Worm (Caenorhabditis elegans) whole organism, L4 larva: ENCODE data around the gene nhr-213.

Experiments used
- R02D3.7 ChIP-seq: fragments of 150-350 bp; sonication (generic microtip); optimal IDR thresholded peaks from 3 replicates; lab custom pipeline; 2014; ENCODE audit warnings: missing biosample characterization, missing genetic modification characterization
- ama-1 ChIP-seq: fragments of 150-350 bp; optimal IDR thresholded peaks from 2 replicates; lab custom pipeline; 2014; ENCODE audit warnings: inconsistent platforms, mixed read lengths
- egl-27 ChIP-seq: sonication (generic microtip); optimal IDR thresholded peaks from 3 replicates; lab custom pipeline; 2017; ENCODE audit warnings: missing biosample characterization, missing genetic modification reagents, missing genetic modification characterization
- gei-8 ChIP-seq: fragments of 200-800 bp; sonication (Bioruptor generic); optimal IDR thresholded peaks from 2 replicates; lab custom pipeline; 2018; ENCODE audit warnings: mild to moderate bottlenecking, missing genetic modification characterization, missing compliant biosample characterization
- lir-3 ChIP-seq: sonication (generic microtip); optimal IDR thresholded peaks from 2 replicates; lab custom pipeline; 2016; ENCODE audit warnings: mild to moderate bottlenecking, missing genetic modification characterization, missing compliant biosample characterization
- mxl-2 ChIP-seq: fragments of 200-800 bp; sonication (Bioruptor generic); conservative IDR thresholded peaks from 2 replicates; pipeline ENCODE4 v1.3.6; 2022; ENCODE audit warnings: missing genetic modification reagents, missing genetic modification characterization, missing compliant biosample characterization
- nhr-11 ChIP-seq: fragments of 150-350 bp; optimal IDR thresholded peaks from 2 replicates; lab custom pipeline; 2014; ENCODE audit warnings: missing biosample characterization, missing genetic modification characterization
- saeg-2 ChIP-seq: fragments of 200-800 bp; sonication (Bioruptor generic); IDR thresholded peaks from 2 replicates; pipeline ENCODE4 v1.3.6; 2022; ENCODE audit warnings: missing genetic modification reagents, missing genetic modification characterization, missing compliant biosample characterization

ce11 chrV:15891279-15891678 is 5.3 kb downstream of the nhr-213 start:
- TF ChIP-seq saeg-2 (GFP tag; lab: Robert Waterston, UW) (no peak), gei-8 (no peak), ama-1 (lab: Kevin White, UChicago) (no peak), lir-3 (tag; lab: Kevin White, UChicago) (no peak), R02D3.7 (tag; lab: Kevin White, UChicago) (no peak), nhr-11 (tag; lab: Kevin White, UChicago) (no peak), egl-27 (tag; lab: Kevin White, UChicago) (no peak), mxl-2 (no peak)
